Fruit fly (Drosophila melanogaster): ENCODE data around the gene GILT2.

Gene GILT2

dm6 chr3R:23678349-23679193 lies at the start of gene GILT2 (continued):
- TF ChIP-seq crol (GFP tag; IDR thresholded peaks at IDR 0.05): peak; percentile 42
- peak; percentile 92 for TF ChIP-seq tgo (GFP tag; IDR thresholded peaks at IDR 0.05)
- TF ChIP-seq CG2199 (GFP tag; IDR thresholded peaks at IDR 0.05): peak; percentile 73; the same call in 2 of the 3 replicates
- peak; percentile 92 for TF ChIP-seq ara (GFP tag; IDR thresholded peaks at IDR 0.05)
- TF ChIP-seq CG16779 (GFP tag; IDR thresholded peaks at IDR 0.05): 0 out of 2 replicates have a peak, but pooled peaks have one; percentile 32
- peak; percentile 62 for TF ChIP-seq chn (GFP tag; optimal IDR thresholded peaks at IDR 0.05)
- TF ChIP-seq row (GFP tag; IDR thresholded peaks at IDR 0.05): peak; percentile 96
- peak; percentile 81 for TF ChIP-seq CG34376 (GFP tag; optimal IDR thresholded peaks at IDR 0.05)
- peak; percentile 74 for TF ChIP-seq YL-1 (GFP tag; optimal IDR thresholded peaks at IDR 0.05)
- peak; percentile 58 for TF ChIP-seq CG11696 (GFP tag; IDR thresholded peaks at IDR 0.05)
- peak; percentile 73; the same call in 1 of the 2 replicates for TF ChIP-seq CG17612 (GFP tag; IDR thresholded peaks at IDR 0.05)
- no peak for TF ChIP-seq nau (GFP tag; optimal IDR thresholded peaks at IDR 0.05)
- TF ChIP-seq Med (GFP tag): peak; percentile 90
- peak; percentile 6 for TF ChIP-seq zfh2 (GFP tag; optimal IDR thresholded peaks at IDR 0.05)
- no peak for TF ChIP-seq CG42726 (GFP tag; IDR thresholded peaks at IDR 0.05; ENCODE audit: partially characterized antibody)
- peak; percentile 87 for TF ChIP-seq tap (tag; optimal IDR thresholded peaks at IDR 0.05)
- peak; percentile 63 for TF ChIP-seq CG12071 (GFP tag; optimal IDR thresholded peaks at IDR 0.05)
- TF ChIP-seq CG4617 (GFP tag; optimal IDR thresholded peaks at IDR 0.05; ENCODE audit: borderline replicate concordance): peak; percentile 61
- peak; percentile 49 for TF ChIP-seq CG12744 (GFP tag; optimal IDR thresholded peaks at IDR 0.05)
- peak; percentile 92 for TF ChIP-seq Oli (tag; optimal IDR thresholded peaks at IDR 0.05)
- TF ChIP-seq run (tag; optimal IDR thresholded peaks at IDR 0.05): peak; percentile 83
- peak; percentile 78 for TF ChIP-seq cas (GFP tag; IDR thresholded peaks at IDR 0.05)
- TF ChIP-seq CG10431 (GFP tag; optimal IDR thresholded peaks at IDR 0.05): peak; percentile 84
- no peak for TF ChIP-seq CG13287 (GFP tag; IDR thresholded peaks at IDR 0.05; ENCODE audit: partially characterized antibody)
- TF ChIP-seq CG17359 (tag; optimal IDR thresholded peaks at IDR 0.05): peak; percentile 94
- peak; percentile 81 for TF ChIP-seq CG11560 (tag; IDR thresholded peaks at IDR 0.05)
- peak; percentile 78 for TF ChIP-seq sd (tag; optimal IDR thresholded peaks at IDR 0.05)
- peak; percentile 77 for TF ChIP-seq Rx (GFP tag; IDR thresholded peaks at IDR 0.05)
- peak; percentile 95 for TF ChIP-seq Ptx1 (GFP tag; IDR thresholded peaks at IDR 0.05)
- peak; percentile 89 for TF ChIP-seq ken (GFP tag; IDR thresholded peaks at IDR 0.05)
- peak; percentile 55 for TF ChIP-seq grn (GFP tag; optimal IDR thresholded peaks at IDR 0.05)
- peak; percentile 57 for TF ChIP-seq CG8944 (GFP tag; optimal IDR thresholded peaks at IDR 0.05)
- no peak for TF ChIP-seq inv (GFP tag; IDR thresholded peaks at IDR 0.05; ENCODE audit: partially characterized antibody)
- peak; percentile 78 for TF ChIP-seq exex (tag; optimal IDR thresholded peaks at IDR 0.05)
- TF ChIP-seq Trl (optimal IDR thresholded peaks at IDR 0.05): no peak
- peak; percentile 13 for TF ChIP-seq Trl (GFP tag; optimal IDR thresholded peaks at IDR 0.05)
- TF ChIP-seq CG15696 (tag; optimal IDR thresholded peaks at IDR 0.05): peak; percentile 91
- TF ChIP-seq ATbp (GFP tag; optimal IDR thresholded peaks at IDR 0.05): peak; percentile 88
- no peak for TF ChIP-seq Sin3A (optimal IDR thresholded peaks at IDR 0.05)
- peak; percentile 85 for TF ChIP-seq cato (GFP tag; optimal IDR thresholded peaks at IDR 0.05; ENCODE audit: borderline replicate concordance)
- peak; percentile 90 for TF ChIP-seq Max (GFP tag; optimal IDR thresholded peaks at IDR 0.05)
- TF ChIP-seq Xbp1 (GFP tag; optimal IDR thresholded peaks at IDR 0.05): peak; percentile 89
- peak; percentile 87 for TF ChIP-seq dmrt11E (tag; optimal IDR thresholded peaks at IDR 0.05)
- peak in 1 of 2 experiments; percentile 76 for TF ChIP-seq insv (GFP tag; optimal IDR thresholded peaks at IDR 0.05)
- peak; percentile 79 for TF ChIP-seq dati (GFP tag; IDR thresholded peaks at IDR 0.05)
- TF ChIP-seq stc (GFP tag; IDR thresholded peaks at IDR 0.05): peak; percentile 88
- peak; percentile 88 for TF ChIP-seq CG4730 (GFP tag; IDR thresholded peaks at IDR 0.05)
- TF ChIP-seq CG32532 (GFP tag; IDR thresholded peaks at IDR 0.05): peak; percentile 89
- peak; percentile 90 for TF ChIP-seq NfI (GFP tag; optimal IDR thresholded peaks at IDR 0.05)
